Fruit fly (Drosophila melanogaster): ENCODE data around the gene MRG15.

MRG15 gene

dm6 chr3R:15262710-15263672 is 14.9 kb downstream of the MRG15 start, which contains the start of the genes eIF2gamma and Set:
Gene eIF2gamma (minus strand): TSS chr3R:15263458.
Gene Set (plus strand): TSS chr3R:15263552.
- no peak for TF ChIP-seq noc (tag; optimal IDR thresholded peaks at IDR 0.05)

- no peak for TF ChIP-seq noc (tag; optimal IDR thresholded peaks at IDR 0.05)
Measured at dm6 chr3R:15250454-15250853, 27.5 kb downstream of the MRG15 start.

dm6 chr3R:15249735-15250134 is 28.2 kb downstream of the MRG15 start, which contains the start of gene CG42404:
Gene CG42404 (plus strand): TSS chr3R:15250094.
- TF ChIP-seq noc (tag; optimal IDR thresholded peaks at IDR 0.05), result no peak

- no peak for TF ChIP-seq noc (tag; optimal IDR thresholded peaks at IDR 0.05)
Measured at dm6 chr3R:15249037-15249436, 28.9 kb downstream of the MRG15 start, which contains the start of gene Amt. Gene Amt (minus strand): TSS chr3R:15249137.

dm6 chr3R:15246601-15247000 is 31.3 kb downstream of the MRG15 start:
- TF ChIP-seq noc (tag; optimal IDR thresholded peaks at IDR 0.05), result peak; percentile 6

- no peak for TF ChIP-seq noc (tag; optimal IDR thresholded peaks at IDR 0.05)
Measured at dm6 chr3R:15243452-15243851, 34.5 kb downstream of the MRG15 start.

- TF ChIP-seq noc (tag; optimal IDR thresholded peaks at IDR 0.05), result no peak
Measured at dm6 chr3R:15243046-15243356, 34.9 kb downstream of the MRG15 start.

- TF ChIP-seq noc (tag; optimal IDR thresholded peaks at IDR 0.05), result no peak
Measured at dm6 chr3R:15242186-15243045, 35.5 kb downstream of the MRG15 start, which contains the start of the genes tefu and Hsc70-4. Gene tefu (minus strand): TSS chr3R:15242236. Gene Hsc70-4 (plus strand): TSS chr3R:15242687.

- TF ChIP-seq noc (tag; optimal IDR thresholded peaks at IDR 0.05), result no peak
Measured at dm6 chr3R:15231635-15232138, 46.2 kb downstream of the MRG15 start.

- TF ChIP-seq noc (tag; optimal IDR thresholded peaks at IDR 0.05), result no peak
Measured at dm6 chr3R:15230285-15230684, 47.6 kb downstream of the MRG15 start, which contains the start of gene CG34316. Gene CG34316 (plus strand): TSS chr3R:15230585.

- TF ChIP-seq noc (tag; optimal IDR thresholded peaks at IDR 0.05), result peak; percentile 100
Measured at dm6 chr3R:15229329-15229876, 48.5 kb downstream of the MRG15 start, which contains the start of the genes Art3 and mRpS10. Gene Art3 (minus strand): TSS chr3R:15229408. Gene mRpS10 (plus strand): TSS chr3R:15229665.
